Fruit fly (Drosophila melanogaster): ENCODE results near the gene CG31380.

DNA sequence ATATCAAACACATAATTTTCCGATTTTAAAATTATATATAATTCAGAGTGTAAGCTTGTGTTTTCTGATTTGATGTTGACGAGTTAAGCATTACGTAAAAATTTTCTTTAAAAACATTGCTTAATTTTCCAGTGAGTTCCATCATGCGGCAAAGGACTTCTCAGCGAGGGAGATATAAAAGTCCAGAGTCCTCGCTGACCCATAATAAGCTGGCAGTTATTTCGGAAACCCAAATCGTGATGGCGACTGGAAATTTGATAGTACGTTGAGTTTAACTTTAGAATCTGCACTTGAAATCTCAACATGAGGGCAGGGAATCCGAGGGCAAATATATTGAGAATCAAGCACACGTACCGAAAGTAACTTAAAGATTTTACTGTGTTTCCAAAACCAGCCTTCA is 14.0 kb downstream of the CG31380 start, which contains the start of the genes CG17197 and CG17198:
- no peak for TF ChIP-seq fru (optimal IDR thresholded peaks at IDR 0.05)
- TF ChIP-seq cato (GFP tag; optimal IDR thresholded peaks at IDR 0.05; ENCODE audit: borderline replicate concordance): no peak

Measured in whole organism, embryonic.